Fruit fly (Drosophila melanogaster) whole organism, embryonic: ENCODE data around the gene kz.

Experiments
- Atf6 ChIP-seq: fragments of 200-800 bp; sonication (Bioruptor generic); IDR thresholded peaks from 2 replicates; pipeline ENCODE4 v1.3.6; 2022; ENCODE audit warnings: missing biosample characterization, missing genetic modification characterization
- B-H2 ChIP-seq: fragments of 200-800 bp; sonication (Bioruptor generic); optimal IDR thresholded peaks from 2 replicates; lab custom pipeline; 2018; ENCODE audit warnings: missing biosample characterization, mild to moderate bottlenecking, missing genetic modification characterization
- CG10462 ChIP-seq: fragments of 200-800 bp; sonication (Bioruptor generic); optimal IDR thresholded peaks from 2 replicates; lab custom pipeline; 2016; ENCODE audit warnings: missing biosample characterization, missing genetic modification characterization
- CG12391 ChIP-seq: fragments of 200-800 bp; sonication (Bioruptor generic); optimal IDR thresholded peaks from 3 replicates; lab custom pipeline; 2018; ENCODE audit warnings: missing biosample characterization, mild to moderate bottlenecking, missing genetic modification characterization, moderate library complexity
- CG13624 ChIP-seq: fragments of 200-800 bp; sonication (Bioruptor generic); optimal IDR thresholded peaks from 2 replicates; lab custom pipeline; 2016; ENCODE audit warnings: missing biosample characterization, missing genetic modification characterization
- CG15601 ChIP-seq: fragments of 200-800 bp; sonication (Bioruptor generic); optimal IDR thresholded peaks from 3 replicates; lab custom pipeline; 2019; ENCODE audit warnings: missing biosample characterization, mild to moderate bottlenecking, missing genetic modification characterization, moderate library complexity
- CG17385 ChIP-seq: fragments of 200-800 bp; sonication (Bioruptor generic); optimal IDR thresholded peaks from 3 replicates; lab custom pipeline; 2018; ENCODE audit warnings: missing biosample characterization, mild to moderate bottlenecking, missing genetic modification characterization
- CG1792 ChIP-seq: fragments of 200-800 bp; sonication (Bioruptor generic); optimal IDR thresholded peaks from 2 replicates; lab custom pipeline; 2016; ENCODE audit warnings: missing biosample characterization, missing genetic modification characterization
- CG1832 ChIP-seq: fragments of 200-800 bp; sonication (Bioruptor generic); optimal IDR thresholded peaks from 2 replicates; lab custom pipeline; 2017; ENCODE audit warnings: missing biosample characterization, mild to moderate bottlenecking, missing genetic modification characterization, inconsistent platforms
- CG18599 ChIP-seq: fragments of 200-800 bp; sonication (Bioruptor generic); optimal IDR thresholded peaks from 3 replicates; lab custom pipeline; 2017; ENCODE audit warnings: missing biosample characterization, missing genetic modification characterization, mild to moderate bottlenecking, moderate library complexity, missing genetic modification reagents
- CG2120 ChIP-seq: fragments of 200-800 bp; sonication (Bioruptor generic); optimal IDR thresholded peaks from 3 replicates; lab custom pipeline; 2016; ENCODE audit warnings: missing biosample characterization, missing genetic modification characterization
- CG3281 ChIP-seq: fragments of 200-800 bp; sonication (Bioruptor generic); optimal IDR thresholded peaks from 3 replicates; lab custom pipeline; 2017; ENCODE audit warnings: missing biosample characterization, mild to moderate bottlenecking, missing genetic modification characterization
- CG34376 ChIP-seq: fragments of 200-800 bp; sonication (Bioruptor generic); optimal IDR thresholded peaks from 2 replicates; lab custom pipeline; 2018; ENCODE audit warnings: missing biosample characterization, mild to moderate bottlenecking, missing genetic modification characterization
- CG6854 ChIP-seq: fragments of 200-800 bp; sonication (Bioruptor generic); optimal IDR thresholded peaks from 3 replicates; lab custom pipeline; 2017; ENCODE audit warnings: missing biosample characterization, mild to moderate bottlenecking, missing genetic modification characterization
- CG7786 ChIP-seq: fragments of 200-800 bp; sonication (Bioruptor generic); optimal IDR thresholded peaks from 2 replicates; lab custom pipeline; 2016; ENCODE audit warnings: missing biosample characterization, missing genetic modification characterization
- CG8290 ChIP-seq, 3 experiments: fragments of 200-800 bp; sonication (Bioruptor generic); optimal IDR thresholded peaks; 2 replicates each; lab custom pipeline; 2016 to 2019; ENCODE audit warnings: missing biosample characterization in 3 of 3, missing genetic modification characterization in 3 of 3, mild to moderate bottlenecking in 2 of 3, moderate library complexity in 1 of 3
- CG9727 ChIP-seq: fragments of 200-800 bp; sonication (Bioruptor generic); optimal IDR thresholded peaks from 3 replicates; lab custom pipeline; 2017; ENCODE audit warnings: missing biosample characterization, mild to moderate bottlenecking, missing genetic modification characterization
- Deaf1 ChIP-seq: fragments of 200-800 bp; optimal IDR thresholded peaks from 3 replicates; lab custom pipeline; 2019; ENCODE audit warnings: missing biosample characterization, mild to moderate bottlenecking, missing genetic modification characterization, moderate library complexity
- Drgx ChIP-seq: fragments of 200-800 bp; sonication (Bioruptor generic); IDR thresholded peaks from 2 replicates; pipeline ENCODE4 v1.3.6; 2022; ENCODE audit warnings: missing biosample characterization, missing genetic modification characterization
- ERR ChIP-seq: fragments of 200-800 bp; sonication (Bioruptor generic); optimal IDR thresholded peaks from 2 replicates; lab custom pipeline; 2016; ENCODE audit warnings: missing biosample characterization, missing genetic modification characterization
- Ets97D ChIP-seq: fragments of 200-800 bp; sonication (Bioruptor generic); optimal IDR thresholded peaks from 3 replicates; lab custom pipeline; 2016; ENCODE audit warnings: missing biosample characterization, missing genetic modification characterization
- Hr51 ChIP-seq, 2 experiments: fragments of 200-800 bp; sonication (Bioruptor generic); optimal IDR thresholded peaks; 2 replicates in 1 of 2; 3 replicates in 1 of 2; lab custom pipeline; 2016 to 2018; ENCODE audit warnings: missing biosample characterization in 2 of 2, missing genetic modification characterization in 2 of 2, mild to moderate bottlenecking in 1 of 2, moderate library complexity in 1 of 2
- Jarid2 ChIP-seq: fragments of 200-800 bp; sonication (Bioruptor generic); optimal IDR thresholded peaks from 3 replicates; lab custom pipeline; 2017; ENCODE audit warnings: mild to moderate bottlenecking, missing biosample characterization, missing genetic modification reagents, missing genetic modification characterization
- Med ChIP-seq: fragments of 200-800 bp; sonication (Bioruptor generic); peaks from one replicate; lab custom pipeline; 2016; ENCODE audit warnings: missing biosample characterization, missing genetic modification characterization, mild to moderate bottlenecking, inconsistent platforms, moderate library complexity
- NC2α ChIP-seq: fragments of 200-800 bp; sonication (Bioruptor generic); optimal IDR thresholded peaks from 2 replicates; lab custom pipeline; 2016; ENCODE audit warnings: missing biosample characterization, missing genetic modification characterization
- Pdp1 ChIP-seq, 2 experiments: fragments of 200-800 bp; sonication (Bioruptor generic); optimal IDR thresholded peaks; 3 replicates each; lab custom pipeline; 2016; ENCODE audit warnings: missing biosample characterization in 2 of 2, missing genetic modification characterization in 2 of 2, mild to moderate bottlenecking in 1 of 2, moderate library complexity in 1 of 2
- Rfx ChIP-seq: fragments of 200-800 bp; sonication (Bioruptor generic); IDR thresholded peaks from 2 replicates; pipeline ENCODE4 v1.3.6; 2022; ENCODE audit warnings: missing biosample characterization, missing genetic modification characterization
- Rx ChIP-seq: fragments of 200-800 bp; sonication (Bioruptor generic); IDR thresholded peaks from 2 replicates; pipeline ENCODE4 v1.3.6; 2022; ENCODE audit warnings: missing biosample characterization, missing genetic modification characterization
- Sox100B ChIP-seq: fragments of 200-800 bp; sonication (Bioruptor generic); optimal IDR thresholded peaks from 3 replicates; lab custom pipeline; 2018; ENCODE audit warnings: missing biosample characterization, mild to moderate bottlenecking, missing genetic modification characterization
- Taf1 ChIP-seq: fragments of 200-800 bp; sonication (Bioruptor generic); IDR thresholded peaks from 2 replicates; pipeline ENCODE4 v1.3.6; 2022; ENCODE audit warnings: missing biosample characterization, missing genetic modification characterization
- Trl ChIP-seq, 3 experiments: fragments of >200 bp in 2 of 3; fragments of 200-800 bp in 1 of 3; sonication (Bioruptor generic) in 1 of 3; optimal IDR thresholded peaks; 2 replicates in 1 of 3; 3 replicates in 2 of 3; lab custom pipeline; 2016 to 2017; ENCODE audit warnings: missing biosample characterization in 1 of 3, missing genetic modification characterization in 1 of 3
- bab2 ChIP-seq: fragments of 200-800 bp; sonication (Bioruptor generic); optimal IDR thresholded peaks from 2 replicates; lab custom pipeline; 2016; ENCODE audit warnings: missing biosample characterization, missing genetic modification characterization
- chinmo ChIP-seq: fragments of 200-800 bp; sonication (Bioruptor generic); IDR thresholded peaks from 4 replicates; pipeline ENCODE4 v1.3.6; 2022; ENCODE audit warnings: missing biosample characterization, missing genetic modification characterization; ENCODE audit not compliant: partially characterized antibody
- dpn ChIP-seq, 2 experiments: fragments of 200-800 bp; sonication (Bioruptor generic); optimal IDR thresholded peaks; 3 replicates each; lab custom pipeline; 2016; ENCODE audit warnings: missing biosample characterization in 2 of 2, missing genetic modification characterization in 2 of 2
- exex ChIP-seq: fragments of 200-800 bp; sonication (Bioruptor generic); optimal IDR thresholded peaks from 4 replicates; lab custom pipeline; 2018; ENCODE audit warnings: missing biosample characterization, mild to moderate bottlenecking, missing genetic modification characterization, moderate library complexity
- lmd ChIP-seq: fragments of 200-800 bp; sonication (Bioruptor generic); IDR thresholded peaks from 2 replicates; pipeline ENCODE4 v1.3.6; 2022; ENCODE audit warnings: missing biosample characterization, missing genetic modification characterization
- row ChIP-seq: fragments of 200-800 bp; sonication (Bioruptor generic); IDR thresholded peaks from 3 replicates; pipeline ENCODE4 v1.3.6; 2022; ENCODE audit warnings: missing biosample characterization, missing genetic modification characterization
- schlank ChIP-seq: fragments of 200-800 bp; sonication (Bioruptor generic); optimal IDR thresholded peaks from 2 replicates; lab custom pipeline; 2018; ENCODE audit warnings: missing biosample characterization, mild to moderate bottlenecking, missing genetic modification characterization
- sna ChIP-seq: fragments of 200-800 bp; sonication (Bioruptor generic); IDR thresholded peaks from 2 replicates; pipeline ENCODE4 v1.3.6; 2022; ENCODE audit warnings: missing biosample characterization, missing genetic modification characterization; ENCODE audit not compliant: partially characterized antibody
- sob ChIP-seq: fragments of 200-800 bp; sonication (Bioruptor generic); IDR thresholded peaks from 2 replicates; pipeline ENCODE4 v1.3.6; 2022; ENCODE audit warnings: missing biosample characterization, missing genetic modification characterization
- ssp ChIP-seq: fragments of 200-800 bp; sonication (Bioruptor generic); IDR thresholded peaks from 2 replicates; pipeline ENCODE4 v1.3.6; 2022; ENCODE audit warnings: missing biosample characterization, missing genetic modification characterization
- sug ChIP-seq: fragments of 200-800 bp; optimal IDR thresholded peaks from 2 replicates; lab custom pipeline; 2019; ENCODE audit warnings: missing biosample characterization, mild to moderate bottlenecking, missing genetic modification characterization, moderate library complexity
- vvl ChIP-seq: fragments of 200-800 bp; sonication (Bioruptor generic); IDR thresholded peaks from 2 replicates; pipeline ENCODE4 v1.3.6; 2022; ENCODE audit warnings: missing biosample characterization, missing genetic modification characterization
- yki ChIP-seq: fragments of >200 bp; optimal IDR thresholded peaks from 3 replicates; lab custom pipeline; 2018

The kz gene

DNA sequence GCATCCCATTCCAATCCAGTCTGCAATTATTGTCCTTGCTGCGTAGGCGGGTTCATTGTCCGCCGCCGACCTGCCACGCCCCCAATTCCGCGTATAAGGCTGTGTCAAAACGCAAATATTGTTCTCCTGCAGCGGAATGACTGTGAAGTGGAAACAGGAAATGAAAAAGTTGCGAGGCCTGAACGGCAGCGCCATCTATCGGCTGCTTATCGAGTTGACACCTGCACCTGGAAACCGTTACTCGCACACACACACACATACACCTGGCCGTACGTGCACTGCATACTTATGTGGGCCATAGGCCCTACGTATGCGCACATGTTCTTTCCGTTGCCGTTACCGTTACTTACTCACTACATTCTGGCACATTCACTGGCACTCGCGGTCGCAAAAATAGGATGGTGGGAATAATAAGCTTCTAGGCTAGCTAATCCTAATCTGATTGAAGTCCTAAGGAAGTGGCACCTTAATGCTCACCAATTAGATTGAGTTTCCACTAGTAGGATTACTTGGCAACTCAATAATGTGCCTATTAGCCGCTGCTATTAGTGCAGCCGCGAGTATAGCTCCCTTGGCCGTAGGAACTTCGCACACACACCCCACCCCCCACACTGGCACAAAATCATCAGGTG lies 16.9 kb upstream of the kz start (continued):
- TF ChIP-seq CG8290 (GFP tag; optimal IDR thresholded peaks at IDR 0.05; lab: Kevin White, UChicago) (no peak), CG8290 (tag; optimal IDR thresholded peaks at IDR 0.05; lab: Kevin White, UChicago) (peak in 1 of 2 experiments; percentile 28), Hr51 (GFP tag; optimal IDR thresholded peaks at IDR 0.05; lab: Kevin White, UChicago) (peak in 1 of 2 experiments; percentile 8), Sox100B (GFP tag; lab: Kevin White, UChicago) (no peak), B-H2 (no peak)

DNA sequence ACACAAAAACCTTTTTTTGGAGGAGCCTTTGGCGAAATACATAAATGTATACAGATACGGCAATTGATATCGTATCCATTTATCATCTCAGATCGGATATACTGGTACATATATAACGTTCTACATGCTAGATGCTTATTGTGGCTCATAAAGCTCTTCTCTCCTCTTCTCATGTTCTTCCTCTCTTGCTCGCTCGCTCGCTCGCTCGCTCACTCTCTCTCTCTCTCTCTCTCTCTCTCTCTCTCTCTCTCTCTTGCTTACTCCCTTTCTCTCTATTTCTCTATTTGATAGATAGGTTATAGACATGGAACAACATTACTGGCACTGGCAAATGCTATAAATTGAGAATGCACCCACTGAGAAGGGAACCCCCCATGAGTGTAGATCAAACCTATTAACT lies 13.2 kb upstream of the kz start:
- no peak for TF ChIP-seq CG15601
- TF ChIP-seq CG1832: peak; percentile 70
- TF ChIP-seq yki (lab: Kevin White, UChicago): peak; percentile 38
- TF ChIP-seq sob (GFP tag; lab: Robert Waterston, UW): no peak
- no peak for TF ChIP-seq CG17385 (GFP tag; lab: Kevin White, UChicago)
- TF ChIP-seq ERR (GFP tag; lab: Kevin White, UChicago): no peak
- peak; percentile 29 for TF ChIP-seq Med (GFP tag; lab: Kevin White, UChicago)
- no peak for TF ChIP-seq schlank (tag; lab: Kevin White, UChicago)
- no peak for TF ChIP-seq ssp (GFP tag; lab: Robert Waterston, UW)
- TF ChIP-seq sna (GFP tag; lab: Robert Waterston, UW): no peak
- no peak for TF ChIP-seq Pdp1 (GFP tag; optimal IDR thresholded peaks at IDR 0.05; lab: Kevin White, UChicago)
- no peak for TF ChIP-seq bab2 (GFP tag; lab: Kevin White, UChicago)
- no peak for TF ChIP-seq CG12391
- peak; percentile 71 to 95 for TF ChIP-seq Trl (optimal IDR thresholded peaks at IDR 0.05; lab: Kevin White, UChicago)
- no peak for TF ChIP-seq Trl (GFP tag; optimal IDR thresholded peaks at IDR 0.05; lab: Kevin White, UChicago)

DNA sequence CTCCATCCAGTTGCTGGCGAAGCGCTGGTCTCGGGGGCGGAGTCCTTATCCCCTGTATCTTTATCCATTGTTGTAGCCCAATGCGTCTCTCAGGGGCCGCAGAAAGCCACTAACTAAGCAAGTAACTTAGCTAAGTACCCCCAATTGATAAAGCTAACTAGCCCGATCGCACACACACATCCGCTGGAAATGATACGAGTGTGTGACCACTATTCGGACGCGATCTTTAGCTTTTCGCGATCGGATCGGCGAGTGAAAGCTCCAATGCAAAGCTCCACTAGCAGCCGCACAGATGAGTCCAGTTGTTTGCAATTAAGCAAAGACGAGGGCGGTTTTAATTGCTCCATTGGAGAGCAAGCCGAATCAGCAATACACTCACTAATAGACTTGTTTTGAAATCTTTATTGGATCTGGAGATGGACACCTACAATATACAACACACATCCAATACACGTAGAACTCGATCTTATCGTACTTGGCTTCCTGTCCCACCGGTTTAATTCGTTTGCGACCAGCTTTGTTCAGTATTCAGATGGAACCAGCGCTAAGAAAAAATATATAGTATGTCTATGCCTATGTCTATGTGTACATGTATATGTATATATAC lies 12.3 kb upstream of the kz start, which contains the start of gene CG3091:
Gene CG3091 (minus strand): TSS at position 178 of the 607 bp plus-strand sequence.
- TF ChIP-seq CG8290 (GFP tag; optimal IDR thresholded peaks at IDR 0.05; lab: Kevin White, UChicago) (no peak), CG8290 (tag; optimal IDR thresholded peaks at IDR 0.05; lab: Kevin White, UChicago) (peak in 1 of 2 experiments; percentile 27), chinmo (GFP tag; lab: Robert Waterston, UW) (0 out of 4 replicates have a peak, but pooled peaks have one; percentile 44), sug (tag; lab: Kevin White, UChicago) (peak; percentile 53), Drgx (GFP tag; lab: Robert Waterston, UW) (peak; percentile 40; the same call in 1 of the 2 replicates), CG2120 (peak; percentile 23), Jarid2 (GFP tag; lab: Kevin White, UChicago) (no peak), vvl (GFP tag; lab: Robert Waterston, UW) (peak; percentile 36; the same call in 1 of the 2 replicates), Med (GFP tag; lab: Kevin White, UChicago) (peak; percentile 75), CG7786 (GFP tag; lab: Kevin White, UChicago) (no peak), CG6854 (GFP tag; lab: Kevin White, UChicago) (peak; percentile 10), CG13624 (GFP tag; lab: Kevin White, UChicago) (peak; percentile 44), Rx (no peak), dpn (GFP tag; optimal IDR thresholded peaks at IDR 0.05; lab: Kevin White, UChicago) (peak in 1 of 2 experiments; percentile 23), CG9727 (GFP tag; lab: Kevin White, UChicago) (peak; percentile 6), Deaf1 (tag; lab: Kevin White, UChicago) (peak; percentile 86), Ets97D (GFP tag; lab: Kevin White, UChicago) (no peak), lmd (no peak), CG18599 (GFP tag; lab: Kevin White, UChicago) (peak; percentile 43), CG10462 (GFP tag; lab: Kevin White, UChicago) (no peak), NC2α (GFP tag; lab: Kevin White, UChicago) (no peak), Taf1 (no peak), exex (tag; lab: Kevin White, UChicago) (peak; percentile 59), CG1792 (no peak), sob (GFP tag; lab: Robert Waterston, UW) (peak; percentile 12; the same call in 1 of the 2 replicates), Rfx (GFP tag; lab: Robert Waterston, UW) (peak; percentile 54), CG34376 (GFP tag; lab: Kevin White, UChicago) (peak; percentile 53), row (GFP tag; lab: Robert Waterston, UW) (peak; percentile 16; the same call in 1 of the 3 replicates), Atf6 (GFP tag; lab: Robert Waterston, UW) (0 out of 2 replicates have a peak, but pooled peaks have one; percentile 37), CG3281 (GFP tag; lab: Kevin White, UChicago) (peak; percentile 16)
